Fruit fly (Drosophila melanogaster): ENCODE data around the gene CG9522.

CG9522 gene

DNA sequence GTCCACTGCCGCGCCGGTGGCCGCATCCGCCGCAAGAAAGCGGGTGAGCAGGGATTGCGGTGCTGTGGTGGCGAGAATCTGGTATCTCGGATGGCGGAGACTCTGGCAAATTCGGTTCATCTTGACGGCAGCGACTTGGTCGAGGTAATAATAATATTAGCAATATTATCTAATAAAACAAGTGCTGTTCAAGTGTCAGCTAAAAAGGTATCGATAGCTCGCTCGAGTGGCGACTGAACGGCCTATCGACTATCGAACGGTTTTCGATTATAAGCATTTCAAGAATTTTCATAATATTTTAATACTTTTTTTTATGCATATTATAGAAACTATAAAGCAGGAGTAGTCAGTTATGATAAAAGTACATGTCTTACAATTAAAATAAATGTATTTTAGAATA lies 10.6 kb downstream of the CG9522 start, which contains the start of gene Grx5:
TSS of gene Grx5 (minus strand) at position 216 of the 400 bp plus-strand sequence.
- no peak for TF ChIP-seq Myc (optimal IDR thresholded peaks at IDR 0.05)
- no peak for TF ChIP-seq ttk (optimal IDR thresholded peaks at IDR 0.05)
- TF ChIP-seq psq (optimal IDR thresholded peaks at IDR 0.05): no peak
- no peak for TF ChIP-seq h (optimal IDR thresholded peaks at IDR 0.05)
- TF ChIP-seq insv (optimal IDR thresholded peaks at IDR 0.05): no peak
- TF ChIP-seq Sin3A (optimal IDR thresholded peaks at IDR 0.05): no peak

DNA sequence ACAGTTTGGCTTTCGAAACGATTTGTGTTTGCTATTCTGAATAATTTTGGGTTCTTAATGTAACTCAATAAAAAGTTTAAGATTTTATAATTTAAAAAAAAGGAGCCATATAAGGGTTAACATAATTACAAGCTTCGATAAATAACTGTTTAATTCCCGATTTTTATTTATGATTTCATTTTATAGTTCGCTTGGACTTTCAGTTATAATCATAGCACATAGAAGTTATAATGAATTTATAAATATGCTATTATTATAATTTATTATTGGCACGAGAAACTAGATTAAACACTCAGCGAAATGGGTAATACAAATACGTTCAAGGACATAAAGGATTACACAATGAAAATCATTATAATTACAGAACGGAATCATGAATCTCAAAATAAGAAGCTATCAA lies 12.2 kb downstream of the CG9522 start, which contains the start of gene CG14410:
TSS of gene CG14410 (plus strand) at position 301 of the 400 bp plus-strand sequence.
- no peak for TF ChIP-seq Sin3A (optimal IDR thresholded peaks at IDR 0.05)
- TF ChIP-seq psq (optimal IDR thresholded peaks at IDR 0.05): no peak
- TF ChIP-seq Myc (optimal IDR thresholded peaks at IDR 0.05): no peak
- no peak for TF ChIP-seq h (optimal IDR thresholded peaks at IDR 0.05)
- no peak for TF ChIP-seq insv (optimal IDR thresholded peaks at IDR 0.05)
- TF ChIP-seq ttk (optimal IDR thresholded peaks at IDR 0.05): no peak

DNA sequence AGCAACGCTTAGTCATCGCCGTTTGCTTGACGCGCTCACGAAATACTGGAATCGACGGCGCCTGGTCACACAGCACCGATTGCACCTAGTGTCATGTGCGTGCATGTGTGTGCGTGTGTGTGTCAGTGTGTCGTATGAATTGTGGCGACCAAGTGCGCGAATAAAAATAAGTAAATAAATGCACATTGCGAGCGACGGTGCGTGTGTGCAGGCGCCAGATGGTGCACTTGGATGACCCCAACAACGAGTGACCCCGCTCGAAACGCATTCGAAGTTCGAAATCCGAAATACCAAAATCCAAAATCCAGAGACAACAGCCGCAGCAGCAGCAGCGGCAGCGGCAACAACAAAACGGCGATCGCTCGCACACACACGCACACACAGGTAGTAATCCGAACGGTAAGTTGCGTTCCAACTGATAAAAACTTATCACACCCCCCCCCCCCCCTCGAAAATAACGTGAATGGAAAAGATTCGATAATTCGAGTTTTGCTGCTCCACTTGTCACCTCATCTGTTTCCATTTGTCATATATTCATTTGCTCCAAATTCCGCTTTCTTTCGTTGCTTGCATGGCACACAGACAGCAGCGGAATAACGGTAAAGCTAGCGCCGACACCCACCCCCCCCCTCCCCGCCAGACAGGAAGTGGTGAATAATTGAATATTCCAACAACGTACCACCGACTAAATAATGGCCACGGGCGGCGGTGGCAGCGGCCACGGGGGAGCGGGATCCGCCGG lies 15.9 kb downstream of the CG9522 start, which contains the start of gene CG14411:
TSS of gene CG14411 (plus strand) at position 86 of the 742 bp plus-strand sequence.
- TF ChIP-seq h (optimal IDR thresholded peaks at IDR 0.05): no peak
- TF ChIP-seq Sin3A (optimal IDR thresholded peaks at IDR 0.05): no peak
- no peak for TF ChIP-seq psq (optimal IDR thresholded peaks at IDR 0.05)
- TF ChIP-seq insv (optimal IDR thresholded peaks at IDR 0.05): no peak
- no peak for TF ChIP-seq Myc (optimal IDR thresholded peaks at IDR 0.05)
- no peak for TF ChIP-seq ttk (optimal IDR thresholded peaks at IDR 0.05)

DNA sequence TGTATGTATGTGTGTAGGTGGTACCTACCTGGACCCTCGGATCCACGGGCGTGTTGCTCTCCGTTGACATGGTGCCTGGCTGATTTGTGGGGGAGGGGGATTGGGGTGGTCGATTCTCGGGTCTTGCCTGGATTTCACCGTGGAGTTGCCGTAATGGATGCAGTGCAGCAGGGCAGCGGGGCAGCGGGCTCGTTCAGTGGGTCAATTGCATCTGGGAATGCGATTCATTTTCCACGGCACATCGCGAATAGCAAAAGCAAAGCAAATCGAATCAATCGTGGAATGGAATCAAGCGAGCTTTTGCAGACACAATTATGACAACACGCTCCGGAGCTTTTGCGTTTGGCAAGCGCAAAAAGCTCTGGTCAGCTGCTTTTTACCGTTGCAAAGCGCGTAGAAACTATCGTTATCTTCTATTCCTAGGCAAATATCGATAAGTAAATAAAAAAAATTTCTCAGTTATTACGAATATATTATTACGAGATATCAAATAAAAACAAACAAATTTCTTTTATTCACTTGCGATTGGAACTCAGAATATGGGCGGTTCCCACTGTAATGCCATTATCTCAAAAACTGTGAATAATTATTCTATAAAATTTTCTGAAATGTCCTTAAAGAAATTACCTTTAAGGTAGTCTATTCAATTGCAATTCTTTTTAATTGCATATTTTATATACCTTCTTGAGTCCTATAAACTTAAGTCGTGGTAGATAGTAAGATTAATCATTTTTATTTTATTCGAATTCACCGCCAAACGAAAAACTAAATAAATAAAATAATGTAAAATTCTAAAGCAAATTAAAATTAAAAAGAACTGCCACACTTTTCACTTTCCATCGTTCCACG lies 16.7 kb downstream of the CG9522 start, which contains the start of gene CG14408:
TSS of gene CG14408 (minus strand) at position 321 of the 849 bp plus-strand sequence.
- TF ChIP-seq psq (optimal IDR thresholded peaks at IDR 0.05) (no peak), insv (optimal IDR thresholded peaks at IDR 0.05) (no peak), Myc (optimal IDR thresholded peaks at IDR 0.05) (no peak), ttk (optimal IDR thresholded peaks at IDR 0.05) (no peak), Sin3A (optimal IDR thresholded peaks at IDR 0.05) (no peak), h (optimal IDR thresholded peaks at IDR 0.05) (no peak)

DNA sequence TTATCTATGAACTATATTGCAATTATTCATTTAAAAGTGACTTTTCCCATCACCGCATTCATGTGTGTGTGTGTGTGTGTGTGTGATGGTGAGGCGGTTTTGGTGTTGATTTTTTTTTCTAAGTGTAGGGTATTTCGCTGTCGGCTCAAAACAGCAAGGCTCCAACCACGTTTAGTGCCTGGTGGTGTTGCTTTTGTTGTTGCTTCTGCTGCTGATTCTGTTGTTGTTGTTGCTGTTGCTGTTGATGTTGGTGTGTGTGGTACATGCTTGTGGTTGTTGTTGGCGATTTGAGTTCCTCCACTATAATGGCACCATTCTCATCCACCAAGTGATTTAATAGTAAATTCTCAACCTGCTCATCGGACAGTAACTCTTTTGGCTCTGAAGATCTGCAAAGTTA lies 21.0 kb downstream of the CG9522 start:
- no peak for TF ChIP-seq Myc (optimal IDR thresholded peaks at IDR 0.05)
- no peak for TF ChIP-seq Sin3A (optimal IDR thresholded peaks at IDR 0.05)
- no peak for TF ChIP-seq insv (optimal IDR thresholded peaks at IDR 0.05)
- no peak for TF ChIP-seq h (optimal IDR thresholded peaks at IDR 0.05)
- no peak for TF ChIP-seq psq (optimal IDR thresholded peaks at IDR 0.05)
- no peak for TF ChIP-seq ttk (optimal IDR thresholded peaks at IDR 0.05)

DNA sequence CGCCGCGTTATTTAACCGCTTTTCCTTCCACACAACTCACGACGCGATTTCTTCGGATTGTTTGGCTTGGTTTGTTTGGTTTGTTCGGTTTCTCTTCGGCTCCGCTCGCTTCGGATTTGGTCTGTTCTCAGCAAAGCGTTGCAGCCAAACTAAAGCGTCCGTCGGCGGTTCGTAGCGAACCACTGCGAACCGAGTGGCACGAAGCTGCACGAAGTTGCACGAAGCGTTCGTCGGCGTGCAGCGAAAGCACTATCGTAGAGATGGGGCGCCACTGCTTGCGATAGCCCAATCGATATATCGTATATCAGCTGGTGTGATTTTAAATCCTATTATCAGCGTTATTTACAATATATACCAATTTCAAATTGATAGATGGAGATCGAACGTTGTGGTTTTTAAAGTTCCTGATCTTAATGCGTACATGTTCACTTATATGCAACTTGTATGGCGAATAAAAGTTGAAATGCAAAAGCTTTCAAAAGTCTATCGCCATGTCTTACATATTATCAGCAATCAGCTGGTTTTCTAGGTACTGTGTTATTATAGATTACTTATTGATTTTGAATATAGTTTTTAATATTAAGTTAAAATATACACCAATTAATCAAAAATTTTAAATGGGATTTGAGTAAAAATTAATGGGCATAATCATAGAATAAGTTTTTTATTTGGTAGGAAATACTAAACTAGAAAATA lies 22.5 kb downstream of the CG9522 start, which contains the start of gene rut:
TSS of gene rut (minus strand) at position 152 of the 696 bp plus-strand sequence.
- no peak for TF ChIP-seq Sin3A (optimal IDR thresholded peaks at IDR 0.05)
- TF ChIP-seq psq (optimal IDR thresholded peaks at IDR 0.05): no peak
- TF ChIP-seq Myc (optimal IDR thresholded peaks at IDR 0.05): no peak
- TF ChIP-seq ttk (optimal IDR thresholded peaks at IDR 0.05): no peak
- TF ChIP-seq insv (optimal IDR thresholded peaks at IDR 0.05): no peak
- no peak for TF ChIP-seq h (optimal IDR thresholded peaks at IDR 0.05)

DNA sequence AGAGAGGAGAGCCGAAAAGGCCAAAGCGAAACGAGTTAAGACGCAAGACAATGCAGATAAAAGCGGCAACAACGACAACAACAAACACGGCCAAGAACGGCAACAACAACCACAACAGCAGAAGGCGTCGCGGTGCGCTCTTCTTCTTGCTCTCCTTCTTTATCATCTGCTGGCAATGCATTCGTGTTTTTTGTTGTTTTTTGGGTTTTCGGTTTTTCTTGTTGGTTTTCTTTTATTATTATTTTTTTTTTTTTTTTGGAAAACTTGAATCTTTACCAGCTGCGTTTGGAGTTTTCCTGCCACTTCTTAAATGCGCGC lies 23.2 kb downstream of the CG9522 start:
- no peak for TF ChIP-seq h (optimal IDR thresholded peaks at IDR 0.05)
- no peak for TF ChIP-seq insv (optimal IDR thresholded peaks at IDR 0.05)
- no peak for TF ChIP-seq Myc (optimal IDR thresholded peaks at IDR 0.05)
- TF ChIP-seq psq (optimal IDR thresholded peaks at IDR 0.05): no peak
- TF ChIP-seq ttk (optimal IDR thresholded peaks at IDR 0.05): no peak
- no peak for TF ChIP-seq Sin3A (optimal IDR thresholded peaks at IDR 0.05)

DNA sequence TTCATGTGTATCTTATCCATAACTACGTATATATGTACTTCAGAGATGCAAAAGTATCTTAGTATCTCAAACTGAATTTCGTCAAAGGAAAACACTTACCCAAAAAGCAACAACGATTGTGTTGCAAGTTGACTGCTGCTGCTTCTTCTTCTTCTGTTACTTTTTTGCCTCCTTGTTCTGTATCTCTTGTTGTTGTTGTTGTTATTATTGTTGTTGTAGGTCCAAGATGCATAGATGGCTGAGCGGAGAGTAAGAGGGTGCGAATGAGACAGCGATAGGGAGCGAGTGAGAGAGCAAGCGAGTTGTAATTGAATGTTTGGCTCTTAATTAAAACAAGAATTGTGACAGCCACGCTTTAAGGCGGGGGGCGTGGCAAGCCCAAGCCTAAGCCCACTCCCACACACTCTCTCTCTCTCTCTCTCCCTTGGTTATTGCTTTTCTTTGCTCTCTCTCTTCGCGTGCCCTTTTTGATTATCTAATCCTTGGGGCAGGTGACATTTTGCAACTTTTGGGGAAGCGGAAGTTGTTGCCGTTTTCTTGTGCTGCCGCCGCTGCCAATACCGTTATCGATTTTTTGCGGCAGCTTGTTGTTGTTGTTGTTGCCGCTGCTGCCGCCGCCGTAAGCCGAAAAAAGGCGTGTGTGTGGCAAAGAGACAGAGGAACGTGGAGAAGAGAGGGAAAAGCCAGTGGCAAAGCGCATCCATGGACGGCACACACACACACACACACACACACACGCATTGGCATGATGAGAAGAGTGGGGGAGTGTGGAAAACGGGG lies 23.7 kb downstream of the CG9522 start:
- TF ChIP-seq Myc (optimal IDR thresholded peaks at IDR 0.05): no peak
- TF ChIP-seq ttk (optimal IDR thresholded peaks at IDR 0.05): no peak
- no peak for TF ChIP-seq insv (optimal IDR thresholded peaks at IDR 0.05)
- TF ChIP-seq h (optimal IDR thresholded peaks at IDR 0.05): no peak
- no peak for TF ChIP-seq psq (optimal IDR thresholded peaks at IDR 0.05)
- no peak for TF ChIP-seq Sin3A (optimal IDR thresholded peaks at IDR 0.05)

DNA sequence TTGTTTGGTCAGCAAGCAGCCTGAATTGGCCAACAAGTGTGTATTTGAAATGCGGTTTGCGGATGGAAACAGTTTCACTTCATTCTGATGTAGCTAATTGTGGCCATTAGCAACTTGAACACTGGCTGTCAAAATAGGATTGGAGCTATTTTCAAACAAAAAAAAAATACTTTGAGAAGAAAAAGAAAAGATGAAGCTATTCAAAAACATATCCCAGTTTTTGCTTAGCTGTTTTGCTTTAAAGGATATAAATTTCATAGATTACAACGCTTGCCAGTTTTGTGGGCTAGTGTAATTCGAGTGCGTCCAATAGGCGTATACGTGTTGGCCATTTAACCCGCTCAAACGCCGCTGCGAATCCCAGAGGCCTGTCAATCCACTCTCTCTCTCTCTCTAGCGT lies 36.4 kb downstream of the CG9522 start:
- no peak for TF ChIP-seq insv (optimal IDR thresholded peaks at IDR 0.05)
- TF ChIP-seq Sin3A (optimal IDR thresholded peaks at IDR 0.05): no peak
- TF ChIP-seq Myc (optimal IDR thresholded peaks at IDR 0.05): no peak
- no peak for TF ChIP-seq psq (optimal IDR thresholded peaks at IDR 0.05)
- TF ChIP-seq ttk (optimal IDR thresholded peaks at IDR 0.05): no peak
- TF ChIP-seq h (optimal IDR thresholded peaks at IDR 0.05): no peak

DNA sequence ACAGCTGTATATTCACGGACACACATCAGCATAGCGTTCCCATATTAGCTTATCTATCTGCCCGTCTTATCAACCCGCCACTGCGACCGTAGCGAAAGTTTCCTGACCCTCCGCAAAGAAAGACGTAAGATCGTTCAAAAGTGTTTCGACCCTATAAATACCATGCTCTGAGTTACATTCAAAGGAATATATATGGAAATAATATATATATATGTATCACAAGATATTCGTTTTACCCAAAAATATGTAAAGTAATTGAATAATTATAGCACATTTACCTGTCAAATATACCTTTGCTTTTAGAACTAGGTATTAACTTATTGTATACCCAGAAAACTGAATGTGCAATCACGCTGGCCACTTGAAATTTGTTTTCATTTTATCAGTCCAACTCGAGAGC lies 38.2 kb downstream of the CG9522 start:
- no peak for TF ChIP-seq h (optimal IDR thresholded peaks at IDR 0.05)
- TF ChIP-seq ttk (optimal IDR thresholded peaks at IDR 0.05): no peak
- TF ChIP-seq insv (optimal IDR thresholded peaks at IDR 0.05): no peak

DNA sequence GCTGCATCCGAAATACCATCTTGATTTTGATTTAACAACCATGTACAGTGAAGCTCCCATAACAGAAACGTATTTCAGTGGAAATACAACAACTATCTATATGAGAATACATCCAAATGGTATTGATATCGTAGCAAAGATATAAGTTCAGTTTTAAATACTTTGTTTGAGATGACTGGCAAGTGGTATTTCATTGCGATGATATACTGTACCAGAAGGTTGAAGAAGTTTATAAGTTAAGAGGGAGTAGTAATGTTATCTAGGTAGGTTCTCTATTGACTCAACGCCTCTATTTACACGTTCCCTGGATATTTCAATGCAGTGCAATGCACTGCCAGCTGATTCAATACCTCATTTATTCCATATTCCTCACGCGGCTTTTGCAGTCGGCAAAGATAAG lies 43.0 kb downstream of the CG9522 start:
- TF ChIP-seq insv (optimal IDR thresholded peaks at IDR 0.05): no peak
- no peak for TF ChIP-seq h (optimal IDR thresholded peaks at IDR 0.05)
- no peak for TF ChIP-seq Sin3A (optimal IDR thresholded peaks at IDR 0.05)
- no peak for TF ChIP-seq Myc (optimal IDR thresholded peaks at IDR 0.05)
- TF ChIP-seq ttk (optimal IDR thresholded peaks at IDR 0.05): no peak
- no peak for TF ChIP-seq psq (optimal IDR thresholded peaks at IDR 0.05)

Measured in Kc167 (cell line).